Fruit fly (Drosophila melanogaster): ENCODE measurements around the gene boss.

boss gene

DNA sequence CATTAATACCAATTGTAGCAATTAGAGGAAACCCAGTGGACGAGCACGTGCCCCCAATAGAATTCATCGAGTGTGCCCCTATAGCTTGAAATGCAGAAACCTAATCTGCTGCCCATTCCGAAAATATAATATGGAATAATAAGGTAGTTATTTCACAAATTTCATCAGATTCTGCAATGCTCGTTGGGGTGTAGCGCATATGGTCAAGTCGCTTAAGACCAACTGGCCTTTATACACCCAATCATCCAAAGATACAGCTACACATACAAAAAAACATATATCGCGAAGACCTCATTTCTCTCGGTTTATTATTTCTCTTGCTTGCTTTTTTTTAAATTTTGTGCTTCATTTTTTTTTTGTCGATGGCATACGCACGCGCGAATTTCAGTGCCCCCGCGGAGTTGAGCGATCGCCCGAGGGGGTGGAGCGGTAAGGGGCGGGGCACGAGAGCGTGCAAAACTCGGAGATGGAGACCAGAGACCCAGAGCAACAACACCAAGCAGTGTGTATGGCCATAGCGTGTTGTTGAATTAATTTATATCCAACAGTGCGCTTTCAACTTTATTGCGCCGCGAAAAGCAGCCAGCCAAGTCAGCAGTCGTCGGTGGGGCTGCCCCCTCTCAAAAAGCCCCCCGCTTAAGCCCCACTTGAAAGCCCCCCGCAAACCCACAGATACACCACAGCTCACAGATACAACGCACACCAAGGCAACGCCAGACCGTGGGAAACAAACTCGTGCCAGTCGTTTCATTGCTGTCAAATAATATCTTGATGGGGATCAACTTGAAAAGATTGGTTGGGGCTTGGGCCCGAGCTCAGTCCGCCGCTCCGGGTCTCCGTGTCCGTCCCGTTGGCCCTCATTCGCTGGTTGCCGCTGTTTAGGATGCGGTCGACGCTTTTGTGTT is 46.4 kb downstream of the boss start (continued):
- TF ChIP-seq CG11902 (GFP tag; optimal IDR thresholded peaks at IDR 0.05) = no peak
- peak; percentile 86 for TF ChIP-seq CG6163 (GFP tag; IDR thresholded peaks at IDR 0.05)
- TF ChIP-seq vri (GFP tag; optimal IDR thresholded peaks at IDR 0.05) = peak; percentile 58
- peak; percentile 39 for TF ChIP-seq cyc (GFP tag; optimal IDR thresholded peaks at IDR 0.05)
- peak in 1 of 2 experiments; percentile 68 for TF ChIP-seq salr (GFP tag; optimal IDR thresholded peaks at IDR 0.05)
- TF ChIP-seq lz (GFP tag; optimal IDR thresholded peaks at IDR 0.05) = no peak
- TF ChIP-seq CG32006 (GFP tag; optimal IDR thresholded peaks at IDR 0.05) = peak; percentile 43
- peak; percentile 14 for TF ChIP-seq Hr4 (GFP tag; optimal IDR thresholded peaks at IDR 0.05)
- no peak for TF ChIP-seq Sox15 (GFP tag; optimal IDR thresholded peaks at IDR 0.05)
- peak; percentile 50 for TF ChIP-seq Lpt (GFP tag; optimal IDR thresholded peaks at IDR 0.05)
- peak; percentile 41 for TF ChIP-seq Ets96B (tag; optimal IDR thresholded peaks at IDR 0.05)
- peak; percentile 27 for TF ChIP-seq Hr39 (GFP tag; optimal IDR thresholded peaks at IDR 0.05)
- TF ChIP-seq svp (GFP tag) = peak; percentile 79
- TF ChIP-seq fkh (GFP tag; optimal IDR thresholded peaks at IDR 0.05) = peak; percentile 8
- TF ChIP-seq fd85E (GFP tag; optimal IDR thresholded peaks at IDR 0.05) = peak; percentile 9
- TF ChIP-seq Sox102F (GFP tag; optimal IDR thresholded peaks at IDR 0.05) = peak; percentile 58
- peak; percentile 80 for TF ChIP-seq eg (GFP tag; IDR thresholded peaks at IDR 0.05)
- TF ChIP-seq CG4318 (GFP tag; optimal IDR thresholded peaks at IDR 0.05) = no peak
- TF ChIP-seq achi (GFP tag; optimal IDR thresholded peaks at IDR 0.05) = peak; percentile 52
- peak; percentile 44 for TF ChIP-seq Gug (GFP tag; IDR thresholded peaks at IDR 0.05)
- peak; percentile 1 for TF ChIP-seq Blimp-1 (GFP tag; optimal IDR thresholded peaks at IDR 0.05)
- peak; percentile 91 for TF ChIP-seq Met (GFP tag; optimal IDR thresholded peaks at IDR 0.05)
- TF ChIP-seq CG34406 (GFP tag; optimal IDR thresholded peaks at IDR 0.05) = peak; percentile 66
- TF ChIP-seq CG8119 (GFP tag; IDR thresholded peaks at IDR 0.05) = peak; percentile 69
- TF ChIP-seq Hr38 (GFP tag; optimal IDR thresholded peaks at IDR 0.05) = no peak
- no peak for TF ChIP-seq dac (GFP tag; optimal IDR thresholded peaks at IDR 0.05)
- TF ChIP-seq ss (GFP tag; optimal IDR thresholded peaks at IDR 0.05) = peak; percentile 85 to 98
- peak; percentile 21 for TF ChIP-seq Eip75B (GFP tag; optimal IDR thresholded peaks at IDR 0.05)
- peak; percentile 55 for TF ChIP-seq CG8632 (GFP tag; optimal IDR thresholded peaks at IDR 0.05)
- no peak for TF ChIP-seq Eip93F (GFP tag; optimal IDR thresholded peaks at IDR 0.05)
- TF ChIP-seq CG1621 (tag; optimal IDR thresholded peaks at IDR 0.05) = peak; percentile 71
- TF ChIP-seq dsx (GFP tag; optimal IDR thresholded peaks at IDR 0.05; ENCODE audit: poor library complexity, severe bottlenecking) = peak; percentile 71
- peak; percentile 64 for TF ChIP-seq CG15336 (GFP tag; IDR thresholded peaks at IDR 0.05)
- peak; percentile 43 for TF ChIP-seq Smox (GFP tag; optimal IDR thresholded peaks at IDR 0.05)
- TF ChIP-seq topi (GFP tag; optimal IDR thresholded peaks at IDR 0.05) = peak; percentile 51
- TF ChIP-seq CG3919 (GFP tag; optimal IDR thresholded peaks at IDR 0.05) = peak; percentile 28
- peak; percentile 39 for TF ChIP-seq fd59A (GFP tag; optimal IDR thresholded peaks at IDR 0.05)
- TF ChIP-seq acj6 (GFP tag; optimal IDR thresholded peaks at IDR 0.05) = peak; percentile 23
- peak; percentile 14 for TF ChIP-seq CG3032 (tag; optimal IDR thresholded peaks at IDR 0.05)

DNA sequence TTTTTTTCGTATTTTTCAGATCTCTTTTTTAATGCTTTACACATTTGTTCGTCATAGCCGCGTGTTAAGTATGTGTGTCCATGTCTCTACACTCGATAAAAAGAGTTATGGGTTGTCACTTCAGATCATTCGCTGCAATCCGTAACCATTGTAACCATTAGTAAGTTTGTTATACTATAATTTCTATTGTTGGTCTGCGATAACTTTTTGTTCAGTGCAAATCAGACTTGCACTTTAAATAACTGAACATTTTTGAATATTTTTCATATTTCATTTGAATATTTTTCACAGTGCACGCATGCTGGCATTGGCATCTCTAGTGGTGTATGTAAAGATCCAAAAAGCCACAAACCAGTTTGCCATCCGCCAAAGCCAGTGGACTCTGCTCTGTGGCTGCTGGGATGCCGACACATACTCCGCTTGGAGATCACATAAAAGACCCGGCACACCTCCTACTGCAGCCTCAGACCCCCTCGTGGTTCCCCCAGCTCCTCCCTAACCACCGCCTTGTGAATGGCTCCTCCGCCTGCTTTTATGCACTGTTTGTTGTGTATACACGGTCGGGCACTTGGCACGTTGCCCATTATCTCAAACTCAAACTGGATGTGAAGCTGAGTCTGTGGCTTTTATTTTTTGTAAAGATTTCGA is 47.2 kb downstream of the boss start:
- TF ChIP-seq CG3032 (tag; optimal IDR thresholded peaks at IDR 0.05) (peak; percentile 98), CG11762 (GFP tag; optimal IDR thresholded peaks at IDR 0.05; ENCODE audit: insufficient read depth) (peak; percentile 96), ss (GFP tag; optimal IDR thresholded peaks at IDR 0.05) (peak; percentile 94 to 98), Hr39 (GFP tag; optimal IDR thresholded peaks at IDR 0.05) (peak; percentile 98), Gug (GFP tag; IDR thresholded peaks at IDR 0.05) (peak; percentile 92), Hr38 (GFP tag; optimal IDR thresholded peaks at IDR 0.05) (no peak), Eip78C (GFP tag) (peak; percentile 100), CG11294 (GFP tag; IDR thresholded peaks at IDR 0.05) (peak; percentile 81), CG6276 (GFP tag; optimal IDR thresholded peaks at IDR 0.05) (peak; percentile 93), eg (GFP tag; IDR thresholded peaks at IDR 0.05) (peak; percentile 91; the same call in 2 of the 3 replicates), svp (GFP tag) (peak; percentile 99), esn (GFP tag; optimal IDR thresholded peaks at IDR 0.05) (peak; percentile 98), CG6792 (GFP tag; optimal IDR thresholded peaks at IDR 0.05) (peak; percentile 97), Lpt (GFP tag; optimal IDR thresholded peaks at IDR 0.05) (peak; percentile 95), Eip75B (GFP tag; optimal IDR thresholded peaks at IDR 0.05) (peak; percentile 98), acj6 (GFP tag; optimal IDR thresholded peaks at IDR 0.05) (peak; percentile 98), fd59A (GFP tag; optimal IDR thresholded peaks at IDR 0.05) (peak; percentile 98), topi (GFP tag; optimal IDR thresholded peaks at IDR 0.05) (peak; percentile 98), achi (GFP tag; optimal IDR thresholded peaks at IDR 0.05) (peak; percentile 97), CG11902 (GFP tag; optimal IDR thresholded peaks at IDR 0.05) (peak; percentile 96), Sox14 (GFP tag; optimal IDR thresholded peaks at IDR 0.05) (peak; percentile 98), Sox102F (GFP tag; optimal IDR thresholded peaks at IDR 0.05) (peak; percentile 98), cyc (GFP tag; optimal IDR thresholded peaks at IDR 0.05) (peak; percentile 97), CG8632 (GFP tag; optimal IDR thresholded peaks at IDR 0.05) (peak; percentile 97)
